Worm (Caenorhabditis elegans): ENCODE results near the gene F38B7.2.
A peak's percentile ranks its signal among the peaks of the same experiment; 100 is the strongest.

F38B7.2 gene

ce11 chrV:11529541-11529940 lies 14.2 kb upstream of the F38B7.2 start:
- TF ChIP-seq ceh-90 (tag; optimal IDR thresholded peaks at IDR 0.05) (no peak), egl-13 (tag; optimal IDR thresholded peaks at IDR 0.05) (no peak), alr-1 (tag; optimal IDR thresholded peaks at IDR 0.05; ENCODE audit: borderline replicate concordance) (no peak), nhr-20 (tag; optimal IDR thresholded peaks at IDR 0.05) (peak; percentile 36), unc-130 (tag; optimal IDR thresholded peaks at IDR 0.05) (no peak), efl-1 (optimal IDR thresholded peaks at IDR 0.05) (no peak), efl-1 (GFP tag; optimal IDR thresholded peaks at IDR 0.05 in 1 of 2) (peak in 1 of 2 experiments; percentile 58), elt-3 (tag; optimal IDR thresholded peaks at IDR 0.05) (no peak), elt-2 (tag; optimal IDR thresholded peaks at IDR 0.05) (no peak), ama-1 (optimal IDR thresholded peaks at IDR 0.05) (no peak), egl-27 (tag; optimal IDR thresholded peaks at IDR 0.05) (peak; percentile 45 to 57), Y116A8C.19 (tag; optimal IDR thresholded peaks at IDR 0.05; ENCODE audit: borderline replicate concordance) (no peak), nhr-11 (tag; optimal IDR thresholded peaks at IDR 0.05) (no peak), sptf-1 (tag; optimal IDR thresholded peaks at IDR 0.05) (no peak), blmp-1 (tag; optimal IDR thresholded peaks at IDR 0.05) (no peak), nhr-85 (tag) (no peak), jun-1 (tag; optimal IDR thresholded peaks at IDR 0.05) (no peak), unc-98 (GFP tag; IDR thresholded peaks at IDR 0.05) (no peak), lsy-2 (tag; optimal IDR thresholded peaks at IDR 0.05) (peak in 1 of 2 experiments; percentile 21), nhr-77 (tag; optimal IDR thresholded peaks at IDR 0.05) (peak; percentile 65), skn-1 (tag; optimal IDR thresholded peaks at IDR 0.05) (no peak), zag-1 (tag; optimal IDR thresholded peaks at IDR 0.05) (no peak), lir-3 (tag; optimal IDR thresholded peaks at IDR 0.05; ENCODE audit: poor library complexity) (no peak), fos-1 (tag; optimal IDR thresholded peaks at IDR 0.05) (no peak), ceh-88 (GFP tag; IDR thresholded peaks at IDR 0.05) (no peak), lin-15B (tag; optimal IDR thresholded peaks at IDR 0.05) (no peak), vab-15 (tag; optimal IDR thresholded peaks at IDR 0.05) (no peak), snpc-4 (tag; optimal IDR thresholded peaks at IDR 0.05) (no peak), nhr-76 (tag; optimal IDR thresholded peaks at IDR 0.05) (no peak), nhr-71 (tag; optimal IDR thresholded peaks at IDR 0.05) (peak; percentile 36), unc-62 (GFP tag; optimal IDR thresholded peaks at IDR 0.05) (no peak), unc-30 (tag; optimal IDR thresholded peaks at IDR 0.05) (no peak), aha-1 (tag; optimal IDR thresholded peaks at IDR 0.05) (no peak), irx-1 (tag; optimal IDR thresholded peaks at IDR 0.05) (no peak), nhr-84 (tag; optimal IDR thresholded peaks at IDR 0.05) (no peak), dsc-1 (tag; optimal IDR thresholded peaks at IDR 0.05) (no peak), unc-86 (tag; optimal IDR thresholded peaks at IDR 0.05) (no peak), fkh-8 (tag; optimal IDR thresholded peaks at IDR 0.05) (no peak), C16A3.4 (tag; optimal IDR thresholded peaks at IDR 0.05) (no peak), ces-1 (GFP tag; optimal IDR thresholded peaks at IDR 0.05) (no peak), mef-2 (tag; optimal IDR thresholded peaks at IDR 0.05) (no peak), mdl-1 (tag; optimal IDR thresholded peaks at IDR 0.05) (peak in 1 of 2 experiments; percentile 25), fkh-10 (GFP tag; optimal IDR thresholded peaks at IDR 0.05) (no peak), C34B4.2 (tag; optimal IDR thresholded peaks at IDR 0.05) (no peak), swsn-7 (tag; optimal IDR thresholded peaks at IDR 0.05) (no peak), pag-3 (tag; optimal IDR thresholded peaks at IDR 0.05; ENCODE audit: borderline replicate concordance, insufficient read depth) (no peak), mep-1 (tag; optimal IDR thresholded peaks at IDR 0.05) (no peak), lin-14 (GFP tag; optimal IDR thresholded peaks at IDR 0.05) (peak; percentile 48), tbx-2 (tag; optimal IDR thresholded peaks at IDR 0.05) (peak; percentile 58), tlp-1 (tag; optimal IDR thresholded peaks at IDR 0.05) (no peak), F16B12.6 (tag; optimal IDR thresholded peaks at IDR 0.05) (no peak), mab-9 (GFP tag; IDR thresholded peaks at IDR 0.05) (no peak), ztf-4 (tag; optimal IDR thresholded peaks at IDR 0.05) (no peak)
